Fruit fly (Drosophila melanogaster) whole organism, embryonic: ENCODE data around the gene CG43116.

ENCODE experiments used
- Abd-B ChIP-seq: fragments of 200-800 bp; sonication (Bioruptor generic); optimal IDR thresholded peaks from 2 replicates; lab custom pipeline; 2018; ENCODE audit warnings: missing biosample characterization, mild to moderate bottlenecking, missing genetic modification characterization, moderate library complexity
- Aef1 ChIP-seq: fragments of 200-800 bp; sonication (Bioruptor generic); IDR thresholded peaks from 3 replicates; pipeline ENCODE4 v1.3.6; 2022; ENCODE audit warnings: missing biosample characterization, missing genetic modification characterization
- Atf3 ChIP-seq: fragments of 200-800 bp; sonication (Bioruptor generic); optimal IDR thresholded peaks from 3 replicates; lab custom pipeline; 2016; ENCODE audit warnings: missing biosample characterization, missing genetic modification characterization
- B-H1 ChIP-seq: fragments of 200-800 bp; sonication (Bioruptor generic); IDR thresholded peaks from 3 replicates; pipeline ENCODE4 v1.3.6; 2022; ENCODE audit warnings: missing biosample characterization, missing genetic modification characterization
- Bteb2 ChIP-seq: fragments of 200-800 bp; sonication (Bioruptor generic); optimal IDR thresholded peaks from 2 replicates; lab custom pipeline; 2016; ENCODE audit warnings: missing biosample characterization, missing genetic modification characterization
- C15 ChIP-seq: fragments of 200-800 bp; sonication (Bioruptor generic); IDR thresholded peaks from 3 replicates; pipeline ENCODE4 v1.3.6; 2022; ENCODE audit warnings: missing biosample characterization, missing genetic modification characterization
- CG10267 ChIP-seq: fragments of 200-800 bp; sonication (Bioruptor generic); optimal IDR thresholded peaks from 2 replicates; lab custom pipeline; 2018; ENCODE audit warnings: missing biosample characterization, mild to moderate bottlenecking, missing genetic modification characterization, moderate library complexity
- CG14014 ChIP-seq: fragments of 200-800 bp; sonication (Bioruptor generic); IDR thresholded peaks from 2 replicates; pipeline ENCODE4 v1.3.6; 2022; ENCODE audit warnings: missing biosample characterization, missing genetic modification characterization
- CG1529 ChIP-seq: fragments of 200-800 bp; sonication (Bioruptor generic); optimal IDR thresholded peaks from 3 replicates; lab custom pipeline; 2018; ENCODE audit warnings: missing biosample characterization, missing genetic modification characterization
- CG16813 ChIP-seq: fragments of 200-800 bp; sonication (Bioruptor generic); IDR thresholded peaks from 3 replicates; pipeline ENCODE4 v1.3.6; 2022; ENCODE audit warnings: missing biosample characterization, missing genetic modification characterization; ENCODE audit not compliant: partially characterized antibody
- CG16863 ChIP-seq: fragments of 200-800 bp; sonication (Bioruptor generic); optimal IDR thresholded peaks from 3 replicates; lab custom pipeline; 2016; ENCODE audit warnings: missing biosample characterization, missing genetic modification characterization
- CG1792 ChIP-seq: fragments of 200-800 bp; sonication (Bioruptor generic); optimal IDR thresholded peaks from 2 replicates; lab custom pipeline; 2016; ENCODE audit warnings: missing biosample characterization, missing genetic modification characterization
- CG2120 ChIP-seq: fragments of 200-800 bp; sonication (Bioruptor generic); optimal IDR thresholded peaks from 3 replicates; lab custom pipeline; 2016; ENCODE audit warnings: missing biosample characterization, missing genetic modification characterization
- CG34376 ChIP-seq: fragments of 200-800 bp; sonication (Bioruptor generic); optimal IDR thresholded peaks from 2 replicates; lab custom pipeline; 2018; ENCODE audit warnings: missing biosample characterization, mild to moderate bottlenecking, missing genetic modification characterization
- CG4360 ChIP-seq: fragments of 200-800 bp; sonication (Bioruptor generic); IDR thresholded peaks from 2 replicates; pipeline ENCODE4 v1.3.6; 2022; ENCODE audit warnings: missing biosample characterization, missing genetic modification characterization
- CG4854 ChIP-seq: fragments of 200-800 bp; sonication (Bioruptor generic); optimal IDR thresholded peaks from 2 replicates; lab custom pipeline; 2016; ENCODE audit warnings: missing biosample characterization, missing genetic modification characterization, inconsistent platforms
- CG7556 ChIP-seq: fragments of 200-800 bp; sonication (Bioruptor generic); optimal IDR thresholded peaks from 2 replicates; lab custom pipeline; 2017; ENCODE audit warnings: missing biosample characterization, mild to moderate bottlenecking, missing genetic modification characterization
- CG7745 ChIP-seq: fragments of 200-800 bp; sonication (Bioruptor generic); optimal IDR thresholded peaks from 2 replicates; lab custom pipeline; 2018; ENCODE audit warnings: missing biosample characterization, mild to moderate bottlenecking, missing genetic modification characterization, moderate library complexity
- CG7786 ChIP-seq: fragments of 200-800 bp; sonication (Bioruptor generic); optimal IDR thresholded peaks from 2 replicates; lab custom pipeline; 2016; ENCODE audit warnings: missing biosample characterization, missing genetic modification characterization
- CoRest ChIP-seq: fragments of 200-800 bp; sonication (Bioruptor generic); optimal IDR thresholded peaks from 3 replicates; lab custom pipeline; 2018; ENCODE audit warnings: missing biosample characterization, mild to moderate bottlenecking, missing genetic modification characterization, moderate library complexity
- D ChIP-seq, 2 experiments: fragments of 200-800 bp in 1 of 2; fragments of >200 bp in 1 of 2; sonication (Bioruptor generic) in 1 of 2; optimal IDR thresholded peaks; 2 replicates in 1 of 2; 3 replicates in 1 of 2; lab custom pipeline; 2017; ENCODE audit warnings: mild to moderate bottlenecking in 1 of 2, missing biosample characterization in 1 of 2, missing genetic modification characterization in 1 of 2, missing genetic modification reagents in 1 of 2
- Dll ChIP-seq: fragments of 200-800 bp; sonication (Bioruptor generic); IDR thresholded peaks from 4 replicates; pipeline ENCODE4 v1.3.6; 2022; ENCODE audit warnings: missing biosample characterization, missing genetic modification characterization; ENCODE audit not compliant: partially characterized antibody
- Doc3 ChIP-seq: fragments of 200-800 bp; sonication (Bioruptor generic); IDR thresholded peaks from 3 replicates; pipeline ENCODE4 v1.3.6; 2022; ENCODE audit warnings: missing biosample characterization, missing genetic modification characterization; ENCODE audit not compliant: partially characterized antibody
- Drgx ChIP-seq: fragments of 200-800 bp; sonication (Bioruptor generic); IDR thresholded peaks from 2 replicates; pipeline ENCODE4 v1.3.6; 2022; ENCODE audit warnings: missing biosample characterization, missing genetic modification characterization
- Ets65A ChIP-seq: fragments of 200-800 bp; sonication (Bioruptor generic); peaks from one replicate; lab custom pipeline; 2016; ENCODE audit warnings: missing biosample characterization, missing genetic modification characterization
- HHEX ChIP-seq: fragments of 200-800 bp; sonication (Bioruptor generic); optimal IDR thresholded peaks from 3 replicates; lab custom pipeline; 2017; ENCODE audit warnings: missing biosample characterization, mild to moderate bottlenecking, missing genetic modification characterization, missing genetic modification reagents
- Med ChIP-seq: fragments of 200-800 bp; sonication (Bioruptor generic); peaks from one replicate; lab custom pipeline; 2016; ENCODE audit warnings: missing biosample characterization, missing genetic modification characterization, mild to moderate bottlenecking, inconsistent platforms, moderate library complexity
- NfI ChIP-seq: fragments of 200-800 bp; sonication (Bioruptor generic); optimal IDR thresholded peaks from 3 replicates; lab custom pipeline; 2018; ENCODE audit warnings: missing biosample characterization, mild to moderate bottlenecking, missing genetic modification characterization, moderate library complexity
- Ravus ChIP-seq: fragments of 200-800 bp; sonication (Bioruptor generic); IDR thresholded peaks from 2 replicates; pipeline ENCODE4 v1.3.6; 2022; ENCODE audit warnings: missing biosample characterization, missing genetic modification characterization
- Rfx ChIP-seq: fragments of 200-800 bp; sonication (Bioruptor generic); IDR thresholded peaks from 2 replicates; pipeline ENCODE4 v1.3.6; 2022; ENCODE audit warnings: missing biosample characterization, missing genetic modification characterization
- Spps ChIP-seq: fragments of 200-800 bp; sonication (Bioruptor generic); optimal IDR thresholded peaks from 2 replicates; lab custom pipeline; 2018; ENCODE audit warnings: missing biosample characterization, mild to moderate bottlenecking, missing genetic modification characterization
- Ssrp ChIP-seq: fragments of 200-800 bp; sonication (Bioruptor generic); optimal IDR thresholded peaks from 2 replicates; lab custom pipeline; 2018; ENCODE audit warnings: missing biosample characterization, mild to moderate bottlenecking, missing genetic modification characterization, moderate library complexity
- ash1 ChIP-seq: fragments of 200-800 bp; sonication (Bioruptor generic); optimal IDR thresholded peaks from 2 replicates; lab custom pipeline; 2018; ENCODE audit warnings: missing biosample characterization, mild to moderate bottlenecking, missing genetic modification characterization
- bowl ChIP-seq: fragments of 200-800 bp; sonication (Bioruptor generic); IDR thresholded peaks from 2 replicates; pipeline ENCODE4 v1.3.6; 2022; ENCODE audit warnings: missing biosample characterization, missing genetic modification characterization
- cato ChIP-seq: fragments of 200-800 bp; sonication (Bioruptor generic); optimal IDR thresholded peaks from 2 replicates; lab custom pipeline; 2016; ENCODE audit warnings: missing biosample characterization, missing genetic modification characterization, borderline replicate concordance
- crc ChIP-seq: fragments of 200-800 bp; sonication (Bioruptor generic); optimal IDR thresholded peaks from 2 replicates; lab custom pipeline; 2016; ENCODE audit warnings: missing biosample characterization, missing genetic modification characterization
- dan ChIP-seq: fragments of 200-800 bp; sonication (Bioruptor generic); IDR thresholded peaks from 2 replicates; pipeline ENCODE4 v1.3.6; 2022; ENCODE audit warnings: missing biosample characterization, missing genetic modification characterization
- dmrt99B ChIP-seq: fragments of 200-800 bp; sonication (Bioruptor generic); optimal IDR thresholded peaks from 2 replicates; lab custom pipeline; 2018; ENCODE audit warnings: missing biosample characterization, mild to moderate bottlenecking, missing genetic modification characterization, moderate library complexity
- esg ChIP-seq: fragments of 200-800 bp; sonication (Bioruptor generic); conservative IDR thresholded peaks from 2 replicates; pipeline ENCODE4 v1.3.6; 2022; ENCODE audit warnings: missing biosample characterization, missing genetic modification characterization
- eve ChIP-seq, 2 experiments: fragments of >200 bp; optimal IDR thresholded peaks; 2 replicates each; lab custom pipeline; 2017; ENCODE audit warnings: missing biosample characterization in 2 of 2, missing genetic modification characterization in 2 of 2
- fd96Cb ChIP-seq: fragments of 200-800 bp; sonication (Bioruptor generic); optimal IDR thresholded peaks from 2 replicates; lab custom pipeline; 2018; ENCODE audit warnings: missing biosample characterization, mild to moderate bottlenecking, missing genetic modification characterization, moderate library complexity
- gce ChIP-seq: fragments of 200-800 bp; sonication (Bioruptor generic); IDR thresholded peaks from 3 replicates; pipeline ENCODE4 v1.3.6; 2022; ENCODE audit warnings: missing biosample characterization, missing genetic modification characterization
- h ChIP-seq: fragments of >200 bp; optimal IDR thresholded peaks from 2 replicates; lab custom pipeline; 2017
- ind ChIP-seq: fragments of 200-800 bp; sonication (Bioruptor generic); optimal IDR thresholded peaks from 3 replicates; lab custom pipeline; 2016; ENCODE audit warnings: missing biosample characterization, missing genetic modification characterization
- klu ChIP-seq: fragments of 200-800 bp; sonication (Bioruptor generic); IDR thresholded peaks from 2 replicates; pipeline ENCODE4 v1.3.6; 2022; ENCODE audit warnings: missing biosample characterization, missing genetic modification characterization
- nau ChIP-seq: fragments of 200-800 bp; sonication (Bioruptor generic); optimal IDR thresholded peaks from 3 replicates; lab custom pipeline; 2017; ENCODE audit warnings: missing biosample characterization, mild to moderate bottlenecking, missing genetic modification characterization, missing genetic modification reagents
- nom ChIP-seq: fragments of 200-800 bp; sonication (Bioruptor generic); optimal IDR thresholded peaks from 2 replicates; lab custom pipeline; 2017; ENCODE audit warnings: missing biosample characterization, missing genetic modification characterization, mild to moderate bottlenecking, moderate library complexity, missing genetic modification reagents
- onecut ChIP-seq: fragments of 200-800 bp; sonication (Bioruptor generic); IDR thresholded peaks from 2 replicates; pipeline ENCODE4 v1.3.6; 2022; ENCODE audit warnings: missing biosample characterization, missing genetic modification characterization
- pita ChIP-seq: fragments of 200-800 bp; sonication (Bioruptor generic); optimal IDR thresholded peaks from 2 replicates; lab custom pipeline; 2017; ENCODE audit warnings: missing biosample characterization, mild to moderate bottlenecking, missing genetic modification characterization
- ro ChIP-seq: fragments of 200-800 bp; sonication (Bioruptor generic); IDR thresholded peaks from 2 replicates; pipeline ENCODE4 v1.3.6; 2022; ENCODE audit warnings: missing biosample characterization, missing genetic modification characterization
- slou ChIP-seq: fragments of 200-800 bp; sonication (Bioruptor generic); optimal IDR thresholded peaks from 3 replicates; lab custom pipeline; 2016; ENCODE audit warnings: missing biosample characterization, missing genetic modification characterization
- usp ChIP-seq: fragments of >200 bp; optimal IDR thresholded peaks from 2 replicates; lab custom pipeline; 2017; ENCODE audit warnings: missing biosample characterization, missing genetic modification characterization

The CG43116 gene

DNA sequence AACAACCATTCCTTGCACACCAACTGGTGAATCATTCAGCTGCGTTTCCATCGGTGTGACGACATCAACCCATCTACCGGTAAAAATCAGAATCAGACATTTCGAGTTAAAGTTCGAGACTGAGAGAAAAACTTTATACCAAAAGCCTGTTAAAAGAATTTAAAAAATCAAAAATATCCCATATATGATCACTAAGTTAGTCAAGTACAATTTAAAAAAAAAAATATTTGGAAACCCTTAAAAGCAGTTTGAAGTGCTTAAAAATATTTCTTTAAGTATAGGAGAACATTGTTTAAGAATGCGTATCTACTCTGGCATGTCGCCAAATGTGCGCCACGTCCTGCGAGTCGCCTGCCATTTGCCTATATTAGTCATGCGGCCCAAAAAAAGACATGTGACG lies 28.3 kb downstream of the CG43116 start (continued):
- TF ChIP-seq ash1 (GFP tag; lab: Kevin White, UChicago), result no peak
- TF ChIP-seq C15 (GFP tag; lab: Robert Waterston, UW), result no peak
- TF ChIP-seq CG4854, result no peak
- TF ChIP-seq CG14014, result peak; percentile 69; the same call in 1 of the 2 replicates
- TF ChIP-seq Doc3 (GFP tag; lab: Robert Waterston, UW), result no peak
- TF ChIP-seq Atf3 (GFP tag; lab: Kevin White, UChicago), result no peak
- TF ChIP-seq cato (GFP tag; lab: Kevin White, UChicago), result no peak
- TF ChIP-seq HHEX (GFP tag; lab: Kevin White, UChicago), result peak; percentile 12
- no peak for TF ChIP-seq slou (GFP tag; lab: Kevin White, UChicago)
- no peak for TF ChIP-seq CG4360 (GFP tag; lab: Robert Waterston, UW)
- TF ChIP-seq nom, result no peak
- TF ChIP-seq esg, result 0 out of 2 replicates have a peak, but pooled peaks have one; percentile 20
- TF ChIP-seq CoRest (tag; lab: Kevin White, UChicago), result peak; percentile 2
- TF ChIP-seq dan (GFP tag; lab: Robert Waterston, UW), result no peak
- TF ChIP-seq fd96Cb (tag; lab: Kevin White, UChicago), result no peak
- no peak for TF ChIP-seq Bteb2 (GFP tag; lab: Kevin White, UChicago)
- TF ChIP-seq CG1529, result no peak
- TF ChIP-seq CG7556, result peak; percentile 58
- TF ChIP-seq ro (GFP tag; lab: Robert Waterston, UW), result no peak
- no peak for TF ChIP-seq usp
- peak; percentile 6 for TF ChIP-seq ind
- no peak for TF ChIP-seq onecut (GFP tag; lab: Robert Waterston, UW)
- no peak for TF ChIP-seq Spps (tag; lab: Kevin White, UChicago)
- TF ChIP-seq CG7745 (tag; lab: Kevin White, UChicago), result no peak
- TF ChIP-seq gce (GFP tag; lab: Robert Waterston, UW), result no peak
- TF ChIP-seq B-H1, result 0 out of 3 replicates have a peak, but pooled peaks have one; percentile 31
- peak; percentile 24 for TF ChIP-seq dmrt99B
- no peak for TF ChIP-seq eve (GFP tag; optimal IDR thresholded peaks at IDR 0.05; lab: Kevin White, UChicago)
- TF ChIP-seq CG2120, result peak; percentile 73
- TF ChIP-seq CG16813 (GFP tag; lab: Robert Waterston, UW), result no peak
- TF ChIP-seq Abd-B (GFP tag; lab: Kevin White, UChicago), result no peak
- no peak for TF ChIP-seq CG10267 (tag; lab: Kevin White, UChicago)
- TF ChIP-seq Dll, result no peak
- TF ChIP-seq Ravus (GFP tag; lab: Robert Waterston, UW), result no peak
- no peak for TF ChIP-seq bowl (GFP tag; lab: Robert Waterston, UW)
- TF ChIP-seq crc (GFP tag; lab: Kevin White, UChicago), result no peak
- no peak for TF ChIP-seq Aef1
- no peak for TF ChIP-seq pita
- TF ChIP-seq Drgx (GFP tag; lab: Robert Waterston, UW), result no peak
- no peak for TF ChIP-seq CG7786
- TF ChIP-seq CG16863 (GFP tag; lab: Kevin White, UChicago), result no peak
- TF ChIP-seq D (optimal IDR thresholded peaks at IDR 0.05; lab: Kevin White, UChicago), result no peak
- TF ChIP-seq D (GFP tag; optimal IDR thresholded peaks at IDR 0.05; lab: Kevin White, UChicago), result no peak
- TF ChIP-seq Ssrp (tag; lab: Kevin White, UChicago), result no peak
- TF ChIP-seq CG1792 (GFP tag; lab: Kevin White, UChicago), result no peak
- peak; percentile 67 for TF ChIP-seq Rfx
- no peak for TF ChIP-seq klu (GFP tag; lab: Robert Waterston, UW)
- TF ChIP-seq Ets65A (GFP tag; lab: Kevin White, UChicago), result peak; percentile 46
- TF ChIP-seq nau (GFP tag; lab: Kevin White, UChicago), result no peak
- TF ChIP-seq h (lab: Kevin White, UChicago), result no peak
- TF ChIP-seq CG34376 (GFP tag; lab: Kevin White, UChicago), result no peak
- TF ChIP-seq NfI (GFP tag; lab: Kevin White, UChicago), result peak; percentile 15
- TF ChIP-seq Med (GFP tag; lab: Kevin White, UChicago), result peak; percentile 61
